Fruit fly (Drosophila melanogaster) whole organism, pupa: ENCODE measurements around the gene DNAlig4.

ENCODE experiments used
- CG12605 ChIP-seq: fragments of 200-800 bp; sonication (Bioruptor generic); IDR thresholded peaks from 2 replicates; pipeline ENCODE4 v1.3.6; 2022; ENCODE audit warnings: missing biosample characterization, missing genetic modification characterization
- CG13204 ChIP-seq: fragments of 200-800 bp; sonication (Bioruptor generic); optimal IDR thresholded peaks from 2 replicates; lab custom pipeline; 2018; ENCODE audit warnings: missing biosample characterization, mild to moderate bottlenecking, missing genetic modification characterization, moderate library complexity
- CG17806 ChIP-seq: fragments of 200-800 bp; sonication (Bioruptor generic); optimal IDR thresholded peaks from 2 replicates; lab custom pipeline; 2018; ENCODE audit warnings: missing biosample characterization, mild to moderate bottlenecking, missing genetic modification characterization, moderate library complexity
- CG32121 ChIP-seq: fragments of 200-800 bp; sonication (Bioruptor generic); IDR thresholded peaks from 2 replicates; pipeline ENCODE4 v1.3.6; 2022; ENCODE audit warnings: missing biosample characterization, missing genetic modification characterization
- CG9948 ChIP-seq: fragments of 200-800 bp; sonication (Bioruptor generic); optimal IDR thresholded peaks from 2 replicates; lab custom pipeline; 2018; ENCODE audit warnings: missing biosample characterization, mild to moderate bottlenecking, missing genetic modification characterization, moderate library complexity
- D1 ChIP-seq: fragments of 200-800 bp; sonication (Bioruptor generic); optimal IDR thresholded peaks from 2 replicates; lab custom pipeline; 2018; ENCODE audit warnings: missing biosample characterization, mild to moderate bottlenecking, missing genetic modification characterization, moderate library complexity
- EcR ChIP-seq: fragments of 200-800 bp; sonication (Bioruptor generic); optimal IDR thresholded peaks from 3 replicates; lab custom pipeline; 2019; ENCODE audit warnings: missing biosample characterization, missing genetic modification characterization, mild to moderate bottlenecking, moderate library complexity, missing genetic modification reagents
- Ets98B ChIP-seq: fragments of 200-800 bp; sonication (Bioruptor generic); IDR thresholded peaks from 2 replicates; pipeline ENCODE4 v1.3.6; 2022; ENCODE audit warnings: missing biosample characterization, missing genetic modification characterization
- Pif1A ChIP-seq: fragments of 200-800 bp; sonication (Bioruptor generic); optimal IDR thresholded peaks from 3 replicates; lab custom pipeline; 2016; ENCODE audit warnings: missing biosample characterization, missing genetic modification characterization
- gl ChIP-seq: fragments of 200-800 bp; sonication (Bioruptor generic); optimal IDR thresholded peaks from 2 replicates; lab custom pipeline; 2018; ENCODE audit warnings: missing biosample characterization, mild to moderate bottlenecking, missing genetic modification characterization

- TF ChIP-seq gl: peak; percentile 31
- no peak for TF ChIP-seq EcR (GFP tag; lab: Kevin White, UChicago)
- TF ChIP-seq CG13204: no peak
- TF ChIP-seq CG12605 (GFP tag; lab: Robert Waterston, UW): peak; percentile 76
- TF ChIP-seq CG9948 (tag; lab: Kevin White, UChicago): peak; percentile 71
- TF ChIP-seq CG32121 (GFP tag; lab: Robert Waterston, UW): peak; percentile 90
- TF ChIP-seq Pif1A (GFP tag; lab: Kevin White, UChicago): no peak
- peak; percentile 88 for TF ChIP-seq Ets98B (GFP tag; lab: Robert Waterston, UW)
- TF ChIP-seq CG17806: peak; percentile 68
- no peak for TF ChIP-seq D1
Observed at dm6 chrX:13616417-13617050, 51.1 kb downstream of the DNAlig4 start, which contains the start of the genes tth and Tango2.
